Worm (Caenorhabditis elegans) whole organism, L4 larva: Measurements from ENCODE around the gene fbxb-13.
"Not testable (repeated sequence)": the region's sequence is repeated elsewhere in the genome, so short reads cannot be mapped to it uniquely, and the experiment has no call there.

Experiments used
- F44E2.7 ChIP-seq: fragments of 200-800 bp; sonication (Bioruptor generic); IDR thresholded peaks from 2 replicates; pipeline ENCODE4 v2.1.2; 2022; ENCODE audit warnings: missing genetic modification characterization, missing compliant biosample characterization
- ZK546.5 ChIP-seq, 2 experiments: sonication (generic microtip); optimal IDR thresholded peaks; 2 replicates each; lab custom pipeline; 2017; ENCODE audit warnings: missing biosample characterization in 2 of 2, missing genetic modification characterization in 2 of 2
- aha-1 ChIP-seq: fragments of 150-350 bp; peaks from one replicate; lab custom pipeline; 2014; ENCODE audit warnings: missing biosample characterization, missing genetic modification characterization
- ceh-44 ChIP-seq: fragments of 200-800 bp; sonication (Bioruptor generic); IDR thresholded peaks from 2 replicates; pipeline ENCODE4 v1.3.6; 2022; ENCODE audit warnings: missing genetic modification reagents, missing genetic modification characterization, missing compliant biosample characterization
- daf-16 ChIP-seq, 3 experiments: sonication (generic microtip); optimal IDR thresholded peaks; 2 replicates each; lab custom pipeline; 2016 to 2017; ENCODE audit warnings: missing genetic modification characterization in 3 of 3, missing genetic modification reagents in 3 of 3, mild to moderate bottlenecking in 2 of 3, missing compliant biosample characterization in 2 of 3, missing biosample characterization in 1 of 3, moderate library complexity in 1 of 3
- dmd-6 ChIP-seq: fragments of 200-800 bp; sonication (Bioruptor generic); IDR thresholded peaks from 2 replicates; pipeline ENCODE4 v1.3.6; 2022; ENCODE audit warnings: missing genetic modification reagents, missing genetic modification characterization, missing compliant biosample characterization
- egl-27 ChIP-seq: sonication (generic microtip); optimal IDR thresholded peaks from 3 replicates; lab custom pipeline; 2017; ENCODE audit warnings: missing biosample characterization, missing genetic modification reagents, missing genetic modification characterization
- hlh-11 ChIP-seq: fragments of 200-800 bp; sonication (Bioruptor generic); optimal IDR thresholded peaks from 2 replicates; lab custom pipeline; 2018; ENCODE audit warnings: mild to moderate bottlenecking, missing genetic modification characterization, missing compliant biosample characterization
- hmg-1.1 ChIP-seq: fragments of 200-800 bp; sonication (Bioruptor generic); IDR thresholded peaks from 2 replicates; pipeline ENCODE4 v1.3.6; 2022; ENCODE audit warnings: missing genetic modification reagents, missing genetic modification characterization, missing compliant biosample characterization
- lin-39 ChIP-seq: fragments of 150-350 bp; optimal IDR thresholded peaks from 2 replicates; lab custom pipeline; 2014; ENCODE audit warnings: missing biosample characterization, missing genetic modification reagents, missing genetic modification characterization
- madf-5 ChIP-seq, 2 experiments: fragments of 200-800 bp; sonication (Bioruptor generic); IDR thresholded peaks; 2 replicates each; pipeline ENCODE4 v1.3.6; 2022; ENCODE audit warnings: missing compliant biosample characterization in 2 of 2, missing genetic modification characterization in 2 of 2
- mdt-29 ChIP-seq: fragments of 200-800 bp; sonication (Bioruptor generic); IDR thresholded peaks from 2 replicates; pipeline ENCODE4 v1.3.6; 2022; ENCODE audit warnings: missing genetic modification reagents, missing genetic modification characterization, missing compliant biosample characterization
- nhr-25 ChIP-seq: sonication (generic microtip); optimal IDR thresholded peaks from 2 replicates; lab custom pipeline; 2017; ENCODE audit warnings: missing genetic modification characterization, mild to moderate bottlenecking, missing compliant biosample characterization, antibody characterized with exemption, moderate library complexity, borderline replicate concordance; ENCODE audit not compliant: insufficient read depth
- nhr-28 ChIP-seq: fragments of 150-350 bp; optimal IDR thresholded peaks from 2 replicates; lab custom pipeline; 2014; ENCODE audit warnings: missing biosample characterization, missing genetic modification characterization
- php-3 ChIP-seq: fragments of 200-800 bp; sonication (Bioruptor generic); IDR thresholded peaks from 2 replicates; pipeline ENCODE4 v1.3.6; 2022; ENCODE audit warnings: missing genetic modification reagents, missing genetic modification characterization, missing compliant biosample characterization
- pqm-1 ChIP-seq: sonication (generic microtip); optimal IDR thresholded peaks from 2 replicates; lab custom pipeline; 2017; ENCODE audit warnings: missing biosample characterization, missing genetic modification characterization
- snpc-4 ChIP-seq: fragments of 150-350 bp; optimal IDR thresholded peaks from 2 replicates; lab custom pipeline; 2014; ENCODE audit warnings: missing biosample characterization, missing genetic modification characterization
- unc-39 ChIP-seq: sonication (generic microtip); optimal IDR thresholded peaks from 2 replicates; lab custom pipeline; 2017; ENCODE audit warnings: missing biosample characterization, missing genetic modification characterization
- unc-62 ChIP-seq, 3 experiments: fragments of 150-350 bp in 1 of 3; sonication (generic microtip); optimal IDR thresholded peaks in 2 of 3; peaks in 1 of 3; 1 replicate in 1 of 3; 2 replicates in 2 of 3; lab custom pipeline; 2014 to 2017; ENCODE audit warnings: missing biosample characterization in 3 of 3, missing genetic modification characterization in 3 of 3, missing genetic modification reagents in 3 of 3, missing genotype in 1 of 3
- zfp-3 ChIP-seq: fragments of 200-800 bp; sonication (Bioruptor generic); conservative IDR thresholded peaks from 2 replicates; pipeline ENCODE4 v1.3.6; 2022; ENCODE audit warnings: missing genetic modification reagents, missing genetic modification characterization, missing compliant biosample characterization
- zip-11 ChIP-seq: fragments of 200-800 bp; sonication (Bioruptor generic); IDR thresholded peaks from 2 replicates; pipeline ENCODE4 v1.3.6; 2022; ENCODE audit warnings: missing genetic modification characterization, missing compliant biosample characterization

fbxb-13 gene

DNA sequence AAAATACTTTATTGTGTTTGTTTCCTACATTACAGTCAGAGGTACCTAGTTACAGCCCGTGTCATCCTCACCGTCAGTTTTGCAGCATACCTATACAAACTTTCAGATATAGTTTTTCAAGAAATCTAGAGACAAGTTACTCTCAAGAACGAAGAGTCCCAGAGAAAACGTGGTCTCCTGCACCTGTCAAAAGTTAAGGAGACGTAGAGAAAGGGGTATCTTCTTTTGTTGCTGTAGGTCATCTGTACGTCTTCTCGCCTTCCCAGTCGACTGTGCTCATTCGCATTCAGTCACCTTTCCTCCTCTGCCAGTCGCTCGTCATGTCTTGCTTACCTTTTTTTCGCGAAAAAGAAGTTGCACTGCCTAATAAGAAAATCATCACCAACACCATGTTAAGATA lies 26.5 kb upstream of the fbxb-13 start, which contains the start of gene F36H5.4:
F36H5.4 (plus strand) TSS at position 301 of the 400 bp plus-strand sequence.
- TF ChIP-seq snpc-4 (tag; lab: Kevin White, UChicago): no peak

DNA sequence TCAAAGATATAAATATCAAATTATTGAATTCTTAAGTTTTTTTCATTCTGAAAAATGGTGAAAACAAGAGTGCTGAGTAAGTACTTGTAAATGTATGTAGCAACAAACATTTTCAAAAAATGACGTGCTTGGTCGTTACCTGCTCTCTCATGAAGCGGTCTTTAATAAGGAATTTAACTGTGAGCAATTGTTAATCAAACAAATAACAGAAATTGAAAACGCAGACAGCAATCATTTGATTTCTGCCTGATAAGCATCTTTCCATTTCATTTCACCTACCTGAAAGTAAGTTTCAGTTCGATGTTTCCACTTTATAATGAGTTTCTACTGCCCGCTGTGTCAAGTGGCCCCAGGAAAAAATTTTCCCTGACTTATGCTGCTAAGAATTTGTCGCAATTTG lies 25.0 kb upstream of the fbxb-13 start, which contains the start of gene math-28:
math-28 (plus strand) TSS at position 301 of the 400 bp plus-strand sequence.
- no peak for TF ChIP-seq lin-39 (tag; lab: Kevin White, UChicago)
- TF ChIP-seq aha-1 (tag; lab: Kevin White, UChicago): peak; percentile 55
- TF ChIP-seq dmd-6: no peak

DNA sequence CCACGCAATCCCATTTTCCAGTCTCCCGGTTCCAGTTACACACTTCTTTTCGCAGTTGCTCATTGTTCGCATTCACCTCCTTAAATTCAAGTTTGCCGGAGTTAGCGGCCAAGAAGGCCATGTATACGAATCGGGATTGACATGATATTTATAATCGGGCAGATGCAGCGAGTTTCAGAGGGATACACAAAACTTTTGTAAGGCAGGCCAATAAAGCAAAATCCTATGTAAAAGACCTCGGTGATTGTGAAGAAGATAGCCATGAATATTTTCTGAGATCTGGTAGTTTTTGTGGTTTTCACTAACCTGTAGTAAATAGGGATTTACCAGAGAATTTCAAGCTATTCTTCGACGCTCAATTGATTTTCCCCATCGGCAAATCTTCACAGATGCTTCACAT lies 21.4 kb upstream of the fbxb-13 start:
- TF ChIP-seq unc-62 (GFP tag; optimal IDR thresholded peaks at IDR 0.05 in 1 of 2; lab: Kevin White, UChicago) (peak in 1 of 2 experiments; percentile 93), unc-62 (tag; optimal IDR thresholded peaks at IDR 0.05; lab: Kevin White, UChicago) (no peak), egl-27 (tag; lab: Kevin White, UChicago) (no peak)

DNA sequence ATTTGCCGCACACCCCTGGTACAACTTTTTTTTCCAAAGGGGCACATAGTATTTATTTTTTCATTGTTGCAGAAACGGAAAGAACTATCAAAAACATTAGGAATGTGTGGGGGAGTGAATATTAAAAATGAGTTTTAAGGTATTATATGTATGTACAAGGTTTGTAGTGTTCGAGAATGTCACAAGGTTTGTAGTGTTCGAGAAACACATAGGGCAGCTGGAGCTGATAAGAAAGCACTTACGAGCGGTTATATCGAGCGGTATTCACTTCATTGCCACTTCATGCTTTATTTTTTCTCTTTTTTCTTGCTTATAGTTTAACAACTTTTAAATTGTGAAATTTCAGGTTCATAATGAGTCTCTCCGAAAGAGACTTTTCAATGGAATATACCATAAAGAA lies 20.6 kb upstream of the fbxb-13 start:
- TF ChIP-seq nhr-28 (tag; lab: Kevin White, UChicago) (peak; percentile 95), aha-1 (tag; lab: Kevin White, UChicago) (peak; percentile 15), daf-16 (tag; optimal IDR thresholded peaks at IDR 0.05; lab: Kevin White, UChicago) (peak; percentile 57), php-3 (peak; percentile 37; the same call in 1 of the 2 replicates), hlh-11 (tag; lab: Kevin White, UChicago) (peak; percentile 58), pqm-1 (tag; lab: Kevin White, UChicago) (peak; percentile 66), dmd-6 (0 out of 2 replicates have a peak, but pooled peaks have one; percentile 19)
- TF ChIP-seq daf-16 (GFP tag; optimal IDR thresholded peaks at IDR 0.05; lab: Kevin White, UChicago): not testable (repeated sequence)
- TF ChIP-seq, all 104 proteins: peak for 7; not testable (repeated sequence) for 97

DNA sequence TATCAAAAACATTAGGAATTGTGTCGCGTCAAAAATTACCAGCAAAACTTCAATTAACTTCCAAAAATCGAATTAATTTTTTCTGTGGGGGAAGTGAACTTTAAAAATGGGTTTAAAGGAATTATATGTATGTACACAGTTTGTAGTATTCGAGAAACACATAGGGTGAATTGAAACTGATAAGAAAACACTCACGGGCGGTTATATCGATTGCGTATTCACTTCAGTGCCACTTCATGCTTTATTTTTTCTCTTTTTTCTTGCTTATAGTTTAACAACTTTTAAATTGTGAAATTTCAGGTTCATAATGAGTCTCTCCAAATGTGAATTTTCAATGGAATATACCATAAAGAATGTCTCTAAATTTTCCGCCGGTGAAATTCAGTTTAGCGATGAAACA lies 16.7 kb upstream of the fbxb-13 start, which contains the start of gene math-26:
math-26 (plus strand) TSS at position 301 of the 400 bp plus-strand sequence.
- TF ChIP-seq F44E2.7 (GFP tag; lab: Robert Waterston, UW); mdt-29 (GFP tag; lab: Robert Waterston, UW); unc-62 (GFP tag; optimal IDR thresholded peaks at IDR 0.05 in 1 of 2; lab: Kevin White, UChicago); unc-62 (tag; optimal IDR thresholded peaks at IDR 0.05; lab: Kevin White, UChicago): not testable (repeated sequence)

DNA sequence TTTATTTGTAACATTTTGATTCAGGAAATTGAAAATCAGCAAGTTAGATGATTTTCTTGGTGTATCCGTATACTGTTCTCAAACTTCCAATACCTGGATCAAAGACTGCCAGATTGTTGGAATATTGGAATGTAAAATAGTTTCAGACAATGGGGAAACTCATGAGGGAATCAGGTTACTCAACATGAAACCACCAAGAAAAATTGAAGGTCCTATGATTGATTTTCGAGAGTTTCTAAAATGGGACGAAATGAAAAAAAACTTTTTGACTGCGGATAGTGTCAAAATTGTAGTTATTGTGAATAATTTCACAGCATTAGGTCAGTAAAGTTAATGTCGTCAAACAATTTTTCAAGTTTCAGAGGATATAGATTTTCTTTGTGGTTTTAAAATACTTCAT lies 16.3 kb upstream of the fbxb-13 start, which contains the start of gene math-3:
math-3 (plus strand) TSS at position 301 of the 400 bp plus-strand sequence.
- TF ChIP-seq unc-62 (GFP tag; optimal IDR thresholded peaks at IDR 0.05 in 1 of 2; lab: Kevin White, UChicago): peak in 1 of 2 experiments; percentile 46
- TF ChIP-seq unc-62 (tag; optimal IDR thresholded peaks at IDR 0.05; lab: Kevin White, UChicago): no peak
- no peak for TF ChIP-seq zip-11 (GFP tag; lab: Robert Waterston, UW)

DNA sequence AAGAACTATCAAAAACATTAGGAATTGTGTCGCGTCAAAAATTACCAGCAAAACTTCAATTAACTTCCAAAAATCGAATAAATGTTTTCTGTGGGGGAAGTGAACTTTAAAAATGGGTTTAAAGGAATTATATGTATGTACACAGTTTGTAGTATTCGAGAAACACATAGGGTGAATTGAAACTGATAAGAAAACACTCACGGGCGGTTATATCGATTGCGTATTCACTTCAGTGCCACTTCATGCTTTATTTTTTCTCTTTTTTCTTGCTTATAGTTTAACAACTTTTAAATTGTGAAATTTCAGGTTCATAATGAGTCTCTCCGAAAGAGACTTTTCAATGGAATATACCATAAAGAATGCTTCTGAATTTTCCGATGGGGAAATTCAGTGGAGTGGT lies 12.8 kb upstream of the fbxb-13 start, which contains the start of gene F36H5.14:
F36H5.14 (plus strand) TSS at position 301 of the 400 bp plus-strand sequence.
- not testable (repeated sequence) for TF ChIP-seq madf-5 (GFP tag; IDR thresholded peaks at IDR 0.05; lab: Robert Waterston, UW); ZK546.5 (tag; optimal IDR thresholded peaks at IDR 0.05; lab: Kevin White, UChicago); zip-11 (GFP tag; lab: Robert Waterston, UW)

DNA sequence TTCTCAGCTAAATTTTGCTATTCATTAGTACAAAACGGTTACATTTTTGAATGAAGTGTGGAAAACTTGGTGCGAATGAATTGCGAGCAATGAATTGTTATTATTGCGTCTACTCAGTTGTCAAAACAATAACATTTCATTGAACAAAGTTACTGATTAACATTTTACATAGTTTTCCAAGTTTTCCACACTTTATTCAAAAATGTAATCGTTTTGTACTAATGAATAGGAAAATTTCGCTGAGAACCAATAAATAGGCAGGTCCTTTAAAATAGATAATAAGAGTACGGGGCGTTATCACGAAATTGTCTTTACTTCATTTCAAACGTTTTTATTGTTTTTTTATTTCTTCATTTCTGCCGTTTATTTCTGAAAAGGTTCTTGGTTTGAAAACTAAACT lies 5.6 kb upstream of the fbxb-13 start, which contains the start of gene math-4:
math-4 (minus strand) TSS at position 101 of the 400 bp plus-strand sequence.
- TF ChIP-seq ceh-44 (GFP tag; lab: Robert Waterston, UW) (no peak), unc-39 (tag; lab: Kevin White, UChicago) (no peak), nhr-25 (tag; lab: Kevin White, UChicago) (no peak), zfp-3 (GFP tag; lab: Robert Waterston, UW) (no peak), hmg-1.1 (GFP tag; lab: Robert Waterston, UW) (no peak), aha-1 (tag; lab: Kevin White, UChicago) (no peak)
- TF ChIP-seq, all 104 proteins: peak for 0
